Worm (Caenorhabditis elegans) whole organism, L1 larva: ENCODE results near the gene lin-39.

Experiments used
- C16A3.4 ChIP-seq: fragments of 150-350 bp; optimal IDR thresholded peaks from 2 replicates; lab custom pipeline; 2014; ENCODE audit warnings: missing biosample characterization, missing genetic modification characterization
- F16B12.6 ChIP-seq: fragments of 150-350 bp; optimal IDR thresholded peaks from 2 replicates; lab custom pipeline; 2014; ENCODE audit warnings: missing biosample characterization, missing genetic modification characterization
- Y116A8C.19 ChIP-seq: sonication (generic microtip); optimal IDR thresholded peaks from 2 replicates; lab custom pipeline; 2016; ENCODE audit warnings: missing compliant biosample characterization, missing genetic modification characterization, borderline replicate concordance
- alr-1 ChIP-seq: fragments of 200-800 bp; sonication (Bioruptor generic); optimal IDR thresholded peaks from 2 replicates; lab custom pipeline; 2018; ENCODE audit warnings: borderline replicate concordance, mild to moderate bottlenecking, missing genetic modification characterization, missing compliant biosample characterization
- aly-2 ChIP-seq: fragments of 150-350 bp; optimal IDR thresholded peaks from 2 replicates; lab custom pipeline; 2014; ENCODE audit warnings: missing biosample characterization, missing genetic modification characterization
- ama-1 ChIP-seq: fragments of 150-350 bp; optimal IDR thresholded peaks from 2 replicates; lab custom pipeline; 2014
- ceh-82 ChIP-seq, 3 experiments: fragments of 150-350 bp in 1 of 3; sonication (generic microtip) in 2 of 3; optimal IDR thresholded peaks; 2 replicates each; lab custom pipeline; 2014 to 2017; ENCODE audit warnings: missing biosample characterization in 3 of 3, missing genetic modification characterization in 3 of 3
- ceh-88 ChIP-seq: fragments of 200-800 bp; sonication (Bioruptor generic); IDR thresholded peaks from 2 replicates; pipeline ENCODE4 v1.3.6; 2022; ENCODE audit warnings: missing genetic modification characterization, missing compliant biosample characterization
- ces-1 ChIP-seq: fragments of 150-350 bp; optimal IDR thresholded peaks from 2 replicates; lab custom pipeline; 2014; ENCODE audit warnings: missing biosample characterization, missing genetic modification reagents, missing genetic modification characterization
- dpl-1 ChIP-seq, 3 experiments: fragments of 150-350 bp in 2 of 3; sonication (generic microtip) in 1 of 3; optimal IDR thresholded peaks; 2 replicates each; lab custom pipeline; 2014 to 2017; ENCODE audit warnings: missing biosample characterization in 3 of 3, missing genetic modification characterization in 3 of 3, missing genetic modification reagents in 3 of 3
- efl-1 ChIP-seq, 4 experiments: fragments of 150-350 bp; optimal IDR thresholded peaks in 3 of 4; peaks in 1 of 4; 1 replicate in 1 of 4; 2 replicates in 3 of 4; lab custom pipeline; 2014; ENCODE audit warnings: missing biosample characterization in 2 of 4, missing genetic modification characterization in 2 of 4, missing genetic modification reagents in 2 of 4
- efl-3 ChIP-seq: fragments of 200-800 bp; sonication (Bioruptor generic); optimal IDR thresholded peaks from 2 replicates; lab custom pipeline; 2018; ENCODE audit warnings: mild to moderate bottlenecking, missing genetic modification characterization, missing compliant biosample characterization
- egl-27 ChIP-seq, 2 experiments: fragments of 150-350 bp in 1 of 2; sonication (generic microtip); optimal IDR thresholded peaks; 3 replicates each; lab custom pipeline; 2017 to 2018; ENCODE audit warnings: missing biosample characterization in 2 of 2, missing genetic modification characterization in 2 of 2, missing genetic modification reagents in 2 of 2
- elt-3 ChIP-seq, 6 experiments: fragments of 150-350 bp in 1 of 6; sonication (generic microtip); optimal IDR thresholded peaks; 2 replicates each; lab custom pipeline; 2017 to 2018; ENCODE audit warnings: missing biosample characterization in 6 of 6, missing genetic modification characterization in 6 of 6, inconsistent platforms in 1 of 6
- fkh-10 ChIP-seq: sonication (generic microtip); optimal IDR thresholded peaks from 2 replicates; lab custom pipeline; 2017; ENCODE audit warnings: missing biosample characterization, missing genetic modification reagents, missing genetic modification characterization
- fos-1 ChIP-seq: fragments of 150-350 bp; optimal IDR thresholded peaks from 2 replicates; lab custom pipeline; 2014; ENCODE audit warnings: missing biosample characterization, missing genetic modification characterization
- hlh-17 ChIP-seq: fragments of 200-800 bp; sonication (Bioruptor generic); optimal IDR thresholded peaks from 2 replicates; lab custom pipeline; 2018; ENCODE audit warnings: missing genetic modification characterization, mild to moderate bottlenecking, missing compliant biosample characterization, moderate library complexity, borderline replicate concordance
- hlh-4 ChIP-seq: sonication (generic microtip); optimal IDR thresholded peaks from 2 replicates; lab custom pipeline; 2016; ENCODE audit warnings: mild to moderate bottlenecking, missing genetic modification characterization, missing compliant biosample characterization
- hpl-2 ChIP-seq: fragments of 150-350 bp; optimal IDR thresholded peaks from 2 replicates; lab custom pipeline; 2014; ENCODE audit warnings: missing biosample characterization, missing genetic modification reagents, missing genetic modification characterization
- isw-1 ChIP-seq: fragments of 200-800 bp; sonication (Bioruptor generic); IDR thresholded peaks from 2 replicates; pipeline ENCODE4 v1.3.6; 2022; ENCODE audit warnings: missing genetic modification characterization, missing compliant biosample characterization
- jun-1 ChIP-seq: fragments of 150-350 bp; optimal IDR thresholded peaks from 2 replicates; lab custom pipeline; 2014; ENCODE audit warnings: missing biosample characterization, missing genetic modification reagents, missing genetic modification characterization
- lin-14 ChIP-seq: fragments of 200-800 bp; sonication (Bioruptor generic); optimal IDR thresholded peaks from 2 replicates; lab custom pipeline; 2018; ENCODE audit warnings: mild to moderate bottlenecking, missing genetic modification characterization, moderate library complexity, missing compliant biosample characterization
- lin-15B ChIP-seq: fragments of 150-350 bp; sonication (generic microtip); optimal IDR thresholded peaks from 3 replicates; lab custom pipeline; 2014; ENCODE audit warnings: missing biosample characterization, missing genetic modification characterization
- lin-39 ChIP-seq: fragments of 150-350 bp; optimal IDR thresholded peaks from 2 replicates; lab custom pipeline; 2014; ENCODE audit warnings: missing biosample characterization, missing genetic modification reagents, missing genetic modification characterization
- lir-3 ChIP-seq: sonication (generic microtip); optimal IDR thresholded peaks from 2 replicates; lab custom pipeline; 2016; ENCODE audit warnings: mild to moderate bottlenecking, missing genetic modification characterization, moderate library complexity, missing compliant biosample characterization; ENCODE audit not compliant: poor library complexity
- mab-9 ChIP-seq: fragments of 200-800 bp; sonication (Bioruptor generic); IDR thresholded peaks from 2 replicates; pipeline ENCODE4 v1.3.6; 2022; ENCODE audit warnings: missing genetic modification reagents, missing genetic modification characterization, missing compliant biosample characterization
- mep-1 ChIP-seq: fragments of 150-350 bp; optimal IDR thresholded peaks from 2 replicates; lab custom pipeline; 2014; ENCODE audit warnings: missing biosample characterization, missing genetic modification characterization
- nhr-19 ChIP-seq: fragments of 200-800 bp; sonication (Bioruptor generic); conservative IDR thresholded peaks from 2 replicates; pipeline ENCODE4 v1.3.6; 2022; ENCODE audit warnings: missing genetic modification characterization, missing compliant biosample characterization
- nhr-20 ChIP-seq: sonication (generic microtip); optimal IDR thresholded peaks from 2 replicates; lab custom pipeline; 2016; ENCODE audit warnings: mild to moderate bottlenecking, missing genetic modification characterization, missing compliant biosample characterization
- nhr-237 ChIP-seq: fragments of 150-350 bp; optimal IDR thresholded peaks from 2 replicates; lab custom pipeline; 2014; ENCODE audit warnings: missing biosample characterization, missing genetic modification characterization
- nhr-71 ChIP-seq: sonication (generic microtip); optimal IDR thresholded peaks from 2 replicates; lab custom pipeline; 2016; ENCODE audit warnings: mild to moderate bottlenecking, missing genetic modification characterization, moderate library complexity, missing compliant biosample characterization
- nhr-77 ChIP-seq: fragments of 150-350 bp; optimal IDR thresholded peaks from 2 replicates; lab custom pipeline; 2014; ENCODE audit warnings: missing biosample characterization, missing genetic modification characterization
- nhr-85 ChIP-seq: sonication (generic microtip); peaks from one replicate; lab custom pipeline; 2016; ENCODE audit warnings: missing genetic modification characterization, inconsistent platforms, missing compliant biosample characterization
- nhr-90 ChIP-seq: sonication (generic microtip); optimal IDR thresholded peaks from 2 replicates; lab custom pipeline; 2016; ENCODE audit warnings: mild to moderate bottlenecking, missing genetic modification characterization, missing compliant biosample characterization; ENCODE audit not compliant: poor library complexity
- pag-3 ChIP-seq: sonication (generic microtip); optimal IDR thresholded peaks from 2 replicates; lab custom pipeline; 2017; ENCODE audit warnings: missing genetic modification characterization, mild to moderate bottlenecking, missing compliant biosample characterization, antibody characterized with exemption, borderline replicate concordance; ENCODE audit not compliant: insufficient read depth
- pax-3 ChIP-seq: fragments of 200-800 bp; sonication (Bioruptor generic); optimal IDR thresholded peaks from 2 replicates; lab custom pipeline; 2018; ENCODE audit warnings: mild to moderate bottlenecking, missing genetic modification characterization, moderate library complexity, missing compliant biosample characterization
- pqm-1 ChIP-seq: sonication (generic microtip); optimal IDR thresholded peaks from 3 replicates; lab custom pipeline; 2017; ENCODE audit warnings: missing biosample characterization, missing genetic modification characterization
- rnt-1 ChIP-seq: sonication (generic microtip); optimal IDR thresholded peaks from 2 replicates; lab custom pipeline; 2016; ENCODE audit warnings: mild to moderate bottlenecking, missing genetic modification characterization, moderate library complexity, missing compliant biosample characterization
- skn-1 ChIP-seq: fragments of 150-350 bp; optimal IDR thresholded peaks from 2 replicates; lab custom pipeline; 2014; ENCODE audit warnings: missing biosample characterization, missing genetic modification characterization
- snpc-4 ChIP-seq: fragments of 150-350 bp; optimal IDR thresholded peaks from 2 replicates; lab custom pipeline; 2014; ENCODE audit warnings: missing biosample characterization, missing genetic modification characterization
- snu-23 ChIP-seq: sonication (generic microtip); optimal IDR thresholded peaks from 2 replicates; lab custom pipeline; 2016; ENCODE audit warnings: missing genetic modification characterization, missing compliant biosample characterization
- sptf-1 ChIP-seq: fragments of 150-350 bp; optimal IDR thresholded peaks from 2 replicates; lab custom pipeline; 2014; ENCODE audit warnings: missing biosample characterization, missing genetic modification characterization
- sup-37 ChIP-seq: fragments of 200-800 bp; sonication (Bioruptor generic); optimal IDR thresholded peaks from 2 replicates; lab custom pipeline; 2018; ENCODE audit warnings: mild to moderate bottlenecking, missing genetic modification characterization, missing compliant biosample characterization
- swsn-7 ChIP-seq: sonication (generic microtip); optimal IDR thresholded peaks from 2 replicates; lab custom pipeline; 2016; ENCODE audit warnings: missing genetic modification characterization, missing compliant biosample characterization
- tbx-2 ChIP-seq: sonication (generic microtip); optimal IDR thresholded peaks from 2 replicates; lab custom pipeline; 2016; ENCODE audit warnings: missing genetic modification characterization, missing compliant biosample characterization
- tlp-1 ChIP-seq: fragments of 150-350 bp; optimal IDR thresholded peaks from 2 replicates; lab custom pipeline; 2014; ENCODE audit warnings: missing biosample characterization, missing genetic modification characterization
- unc-130 ChIP-seq: fragments of 150-350 bp; optimal IDR thresholded peaks from 2 replicates; lab custom pipeline; 2017; ENCODE audit warnings: missing biosample characterization, missing genetic modification characterization, inconsistent platforms
- unc-86 ChIP-seq: sonication (generic microtip); optimal IDR thresholded peaks from 2 replicates; lab custom pipeline; 2016; ENCODE audit warnings: missing genetic modification characterization, missing compliant biosample characterization
- vab-15 ChIP-seq: sonication (generic microtip); optimal IDR thresholded peaks from 2 replicates; lab custom pipeline; 2017; ENCODE audit warnings: missing genotype, mild to moderate bottlenecking, missing genetic modification characterization, missing compliant biosample characterization
- zip-4 ChIP-seq: fragments of 200-800 bp; sonication (Bioruptor generic); optimal IDR thresholded peaks from 2 replicates; lab custom pipeline; 2018; ENCODE audit warnings: mild to moderate bottlenecking, missing genetic modification characterization, moderate library complexity, missing compliant biosample characterization
- ztf-4 ChIP-seq: fragments of 150-350 bp; optimal IDR thresholded peaks from 2 replicates; lab custom pipeline; 2014; ENCODE audit warnings: missing biosample characterization, missing genetic modification characterization

Gene lin-39

ce11 chrIII:7572781-7573400 lies 36.5 kb upstream of the lin-39 start, which contains the start of the genes rpl-9 and lpd-7 (continued):
- TF ChIP-seq Y116A8C.19 (tag; lab: Kevin White, UChicago) (no peak), lir-3 (tag; lab: Kevin White, UChicago) (peak; percentile 45), alr-1 (no peak), unc-130 (tag; lab: Kevin White, UChicago) (peak; percentile 80), swsn-7 (tag; lab: Kevin White, UChicago) (peak; percentile 75), lin-15B (peak; percentile 74), nhr-237 (peak; percentile 31), snu-23 (peak; percentile 88), rnt-1 (tag; lab: Kevin White, UChicago) (peak; percentile 83), isw-1 (peak; percentile 66), tlp-1 (tag; lab: Kevin White, UChicago) (no peak), ztf-4 (tag; lab: Kevin White, UChicago) (peak; percentile 18), fos-1 (tag; lab: Kevin White, UChicago) (peak; percentile 75), efl-3 (GFP tag; lab: Kevin White, UChicago) (no peak), skn-1 (peak; percentile 90), nhr-20 (peak; percentile 79), ceh-88 (GFP tag; lab: Robert Waterston, UW) (0 out of 2 replicates have a peak, but pooled peaks have one; percentile 11), hpl-2 (peak; percentile 66), snpc-4 (tag; lab: Kevin White, UChicago) (no peak), dpl-1 (GFP tag; optimal IDR thresholded peaks at IDR 0.05; lab: Kevin White, UChicago) (peak; percentile 69 to 80 (median 79)), vab-15 (tag; lab: Kevin White, UChicago) (peak; percentile 29), lin-39 (tag; lab: Kevin White, UChicago) (peak; percentile 4), nhr-90 (tag; lab: Kevin White, UChicago) (peak; percentile 76), lin-14 (GFP tag; lab: Kevin White, UChicago) (peak; percentile 76), nhr-85 (tag; lab: Kevin White, UChicago) (peak; percentile 84), aly-2 (tag; lab: Kevin White, UChicago) (peak; percentile 34), jun-1 (tag; lab: Kevin White, UChicago) (peak; percentile 73), hlh-4 (no peak), nhr-19 (GFP tag; lab: Robert Waterston, UW) (peak; percentile 78), nhr-71 (tag; lab: Kevin White, UChicago) (peak; percentile 86), ama-1 (lab: Kevin White, UChicago) (peak; percentile 20), hlh-17 (no peak), tbx-2 (tag; lab: Kevin White, UChicago) (peak; percentile 68), ces-1 (GFP tag; lab: Kevin White, UChicago) (no peak), nhr-77 (peak; percentile 84), efl-1 (optimal IDR thresholded peaks at IDR 0.05; lab: Kevin White, UChicago) (peak; percentile 86 to 88), efl-1 (GFP tag; optimal IDR thresholded peaks at IDR 0.05 in 1 of 2; lab: Kevin White, UChicago) (peak; percentile 75 to 97), mep-1 (tag; lab: Kevin White, UChicago) (peak; percentile 87), elt-3 (tag; optimal IDR thresholded peaks at IDR 0.05; lab: Kevin White, UChicago) (peak in 4 of 6 experiments; percentile 28 to 87 (median 73)), unc-86 (tag; lab: Kevin White, UChicago) (peak; percentile 66), pqm-1 (tag; lab: Kevin White, UChicago) (no peak), sup-37 (GFP tag; lab: Kevin White, UChicago) (no peak), pax-3 (tag; lab: Kevin White, UChicago) (peak; percentile 57), F16B12.6 (tag; lab: Kevin White, UChicago) (peak; percentile 74), zip-4 (no peak), sptf-1 (no peak), pag-3 (tag; lab: Kevin White, UChicago) (no peak), C16A3.4 (tag; lab: Kevin White, UChicago) (peak; percentile 97), egl-27 (tag; optimal IDR thresholded peaks at IDR 0.05; lab: Kevin White, UChicago) (peak in 1 of 2 experiments; percentile 27), fkh-10 (peak; percentile 22), mab-9 (GFP tag; lab: Robert Waterston, UW) (no peak), ceh-82 (tag; optimal IDR thresholded peaks at IDR 0.05; lab: Kevin White, UChicago) (peak; percentile 68 to 92 (median 78))
